Worm (Caenorhabditis elegans): ENCODE data around the gene C16E9.2.

DNA sequence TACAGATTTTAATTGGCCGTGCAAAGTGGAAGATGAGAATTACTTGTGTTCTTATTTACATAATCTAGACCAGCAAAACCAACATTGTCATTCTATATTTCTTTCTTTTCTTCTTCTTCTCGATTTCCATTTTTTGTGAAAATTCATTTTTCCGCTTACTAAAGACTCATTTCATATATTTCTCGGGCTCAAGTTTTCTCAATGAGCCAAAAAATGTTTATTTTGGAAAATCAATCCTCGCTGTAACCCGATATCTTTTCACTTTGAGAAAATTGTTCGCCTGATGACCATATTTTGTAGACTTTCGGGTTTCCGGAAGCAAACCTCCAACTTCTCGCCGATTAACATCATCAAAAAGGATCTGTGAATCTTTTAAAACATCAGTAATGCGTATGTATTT is 21.5 kb upstream of the C16E9.2 start, which contains the start of gene nhx-4:
- TF ChIP-seq tab-1 (GFP tag; IDR thresholded peaks at IDR 0.05) (no peak), ztf-29 (GFP tag; IDR thresholded peaks at IDR 0.05) (no peak), flt-1 (GFP tag; IDR thresholded peaks at IDR 0.05) (no peak), cog-1 (tag; optimal IDR thresholded peaks at IDR 0.05) (no peak), ref-1 (GFP tag; conservative IDR thresholded peaks at IDR 0.05) (no peak)

Data from whole organism, midembryonic.